Worm (Caenorhabditis elegans) whole organism, mixed stage, embryonic: ENCODE measurements around the gene pho-14.

Source experiments
- M03D4.4 ChIP-seq: sonication (generic microtip); optimal IDR thresholded peaks from 2 replicates; lab custom pipeline; 2017; ENCODE audit warnings: mild to moderate bottlenecking, missing genetic modification characterization, missing compliant biosample characterization
- bed-3 ChIP-seq: fragments of 200-800 bp; sonication (Bioruptor generic); optimal IDR thresholded peaks from 3 replicates; lab custom pipeline; 2018; ENCODE audit warnings: mild to moderate bottlenecking, missing genetic modification characterization, moderate library complexity, missing compliant biosample characterization
- blmp-1 ChIP-seq: fragments of 150-350 bp; optimal IDR thresholded peaks from 2 replicates; lab custom pipeline; 2014; ENCODE audit warnings: missing biosample characterization, missing genetic modification characterization
- ceh-39 ChIP-seq: fragments of 150-350 bp; optimal IDR thresholded peaks from 2 replicates; lab custom pipeline; 2014; ENCODE audit warnings: missing biosample characterization, missing genetic modification characterization
- ceh-43 ChIP-seq: fragments of 200-800 bp; sonication (Bioruptor generic); optimal IDR thresholded peaks from 2 replicates; lab custom pipeline; 2018; ENCODE audit warnings: mild to moderate bottlenecking, missing genetic modification characterization, moderate library complexity, missing compliant biosample characterization
- ceh-83 ChIP-seq: fragments of 200-800 bp; sonication (Bioruptor generic); optimal IDR thresholded peaks from 2 replicates; lab custom pipeline; 2018; ENCODE audit warnings: mild to moderate bottlenecking, missing genetic modification characterization, missing compliant biosample characterization
- ces-1 ChIP-seq: fragments of 150-350 bp; optimal IDR thresholded peaks from 2 replicates; lab custom pipeline; 2014; ENCODE audit warnings: missing biosample characterization, missing genetic modification reagents, missing genetic modification characterization
- cnd-1 ChIP-seq: fragments of 200-800 bp; sonication (Bioruptor generic); optimal IDR thresholded peaks from 2 replicates; lab custom pipeline; 2018; ENCODE audit warnings: mild to moderate bottlenecking, missing genetic modification characterization, missing compliant biosample characterization
- drap-1 ChIP-seq: fragments of 200-800 bp; sonication (Bioruptor generic); optimal IDR thresholded peaks from 3 replicates; lab custom pipeline; 2018; ENCODE audit warnings: mild to moderate bottlenecking, missing genetic modification characterization, missing compliant biosample characterization
- elt-1 ChIP-seq: sonication (generic microtip); optimal IDR thresholded peaks from 2 replicates; lab custom pipeline; 2017; ENCODE audit warnings: missing genetic modification characterization, mild to moderate bottlenecking, missing compliant biosample characterization, antibody characterized with exemption, moderate library complexity, borderline replicate concordance; ENCODE audit not compliant: insufficient read depth
- elt-3 ChIP-seq: fragments of 150-350 bp; optimal IDR thresholded peaks from 2 replicates; lab custom pipeline; 2014; ENCODE audit warnings: missing biosample characterization, missing genetic modification characterization
- flh-1 ChIP-seq: fragments of 200-800 bp; sonication (Bioruptor generic); optimal IDR thresholded peaks from 2 replicates; lab custom pipeline; 2018; ENCODE audit warnings: mild to moderate bottlenecking, missing genetic modification characterization, moderate library complexity, missing compliant biosample characterization
- ham-2 ChIP-seq: fragments of 200-800 bp; sonication (Bioruptor generic); optimal IDR thresholded peaks from 2 replicates; lab custom pipeline; 2018; ENCODE audit warnings: mild to moderate bottlenecking, missing genetic modification characterization, missing compliant biosample characterization
- hlh-1 ChIP-seq: fragments of 150-350 bp; optimal IDR thresholded peaks from 2 replicates; lab custom pipeline; 2014; ENCODE audit warnings: missing biosample characterization, missing genetic modification reagents, missing genetic modification characterization
- lin-13 ChIP-seq: fragments of 150-350 bp; optimal IDR thresholded peaks from 2 replicates; lab custom pipeline; 2014; ENCODE audit warnings: missing biosample characterization, missing genetic modification characterization
- lin-32 ChIP-seq: fragments of 200-800 bp; sonication (Bioruptor generic); optimal IDR thresholded peaks from 2 replicates; lab custom pipeline; 2018; ENCODE audit warnings: mild to moderate bottlenecking, missing genetic modification characterization, missing compliant biosample characterization
- lsy-2 ChIP-seq: fragments of 150-350 bp; optimal IDR thresholded peaks from 2 replicates; lab custom pipeline; 2014; ENCODE audit warnings: missing biosample characterization, missing genetic modification characterization
- mab-5 ChIP-seq: fragments of 150-350 bp; optimal IDR thresholded peaks from 2 replicates; lab custom pipeline; 2014; ENCODE audit warnings: missing biosample characterization, missing genetic modification characterization
- mep-1 ChIP-seq: fragments of 150-350 bp; optimal IDR thresholded peaks from 2 replicates; lab custom pipeline; 2017; ENCODE audit warnings: missing biosample characterization, missing genetic modification reagents, missing genetic modification characterization, inconsistent platforms
- mls-2 ChIP-seq: sonication (generic microtip); optimal IDR thresholded peaks from 2 replicates; lab custom pipeline; 2016; ENCODE audit warnings: mild to moderate bottlenecking, missing genetic modification characterization, moderate library complexity, missing compliant biosample characterization
- nhr-12 ChIP-seq: fragments of 150-350 bp; optimal IDR thresholded peaks from 2 replicates; lab custom pipeline; 2014; ENCODE audit warnings: missing biosample characterization, missing genetic modification characterization
- nhr-2 ChIP-seq: fragments of 150-350 bp; optimal IDR thresholded peaks from 2 replicates; lab custom pipeline; 2014; ENCODE audit warnings: missing biosample characterization, missing genetic modification characterization
- nhr-237 ChIP-seq: fragments of 150-350 bp; optimal IDR thresholded peaks from 2 replicates; lab custom pipeline; 2014; ENCODE audit warnings: missing biosample characterization, missing genetic modification characterization
- nhr-28 ChIP-seq: fragments of 150-350 bp; optimal IDR thresholded peaks from 2 replicates; lab custom pipeline; 2014; ENCODE audit warnings: missing biosample characterization, missing genetic modification characterization
- nhr-76 ChIP-seq: sonication (generic microtip); optimal IDR thresholded peaks from 2 replicates; lab custom pipeline; 2017; ENCODE audit warnings: missing biosample characterization, missing genetic modification characterization
- pha-4 ChIP-seq: fragments of 150-350 bp; optimal IDR thresholded peaks from 2 replicates; lab custom pipeline; 2018; ENCODE audit warnings: missing biosample characterization, missing genetic modification reagents, missing genetic modification characterization
- sem-2 ChIP-seq: fragments of 200-800 bp; sonication (Bioruptor generic); optimal IDR thresholded peaks from 2 replicates; lab custom pipeline; 2018; ENCODE audit warnings: mild to moderate bottlenecking, missing genetic modification characterization, missing compliant biosample characterization
- snpc-4 ChIP-seq: fragments of 150-350 bp; optimal IDR thresholded peaks from 2 replicates; lab custom pipeline; 2014; ENCODE audit warnings: missing biosample characterization, missing genetic modification characterization
- sptf-1 ChIP-seq: sonication (generic microtip); optimal IDR thresholded peaks from 2 replicates; lab custom pipeline; 2017; ENCODE audit warnings: mild to moderate bottlenecking, missing genetic modification characterization, moderate library complexity, missing compliant biosample characterization
- tbx-8 ChIP-seq: fragments of 200-800 bp; sonication (Bioruptor generic); optimal IDR thresholded peaks from 2 replicates; lab custom pipeline; 2018; ENCODE audit warnings: mild to moderate bottlenecking, missing genetic modification characterization, moderate library complexity, missing compliant biosample characterization
- unc-120 ChIP-seq: sonication (generic microtip); optimal IDR thresholded peaks from 2 replicates; lab custom pipeline; 2017; ENCODE audit warnings: missing genetic modification characterization, missing compliant biosample characterization; ENCODE audit not compliant: poor library complexity, severe bottlenecking
- unc-39 ChIP-seq: fragments of 150-350 bp; optimal IDR thresholded peaks from 2 replicates; lab custom pipeline; 2014; ENCODE audit warnings: missing biosample characterization, missing genetic modification characterization
- unc-62 ChIP-seq: fragments of 150-350 bp; optimal IDR thresholded peaks from 2 replicates; lab custom pipeline; 2014; ENCODE audit warnings: missing biosample characterization, missing genetic modification reagents, missing genetic modification characterization
- zip-8 ChIP-seq: fragments of 150-350 bp; optimal IDR thresholded peaks from 2 replicates; lab custom pipeline; 2014; ENCODE audit warnings: missing biosample characterization, missing genetic modification characterization
- ztf-11 ChIP-seq: fragments of 150-350 bp; optimal IDR thresholded peaks from 2 replicates; lab custom pipeline; 2014; ENCODE audit warnings: missing biosample characterization, missing genetic modification characterization

Gene pho-14

DNA sequence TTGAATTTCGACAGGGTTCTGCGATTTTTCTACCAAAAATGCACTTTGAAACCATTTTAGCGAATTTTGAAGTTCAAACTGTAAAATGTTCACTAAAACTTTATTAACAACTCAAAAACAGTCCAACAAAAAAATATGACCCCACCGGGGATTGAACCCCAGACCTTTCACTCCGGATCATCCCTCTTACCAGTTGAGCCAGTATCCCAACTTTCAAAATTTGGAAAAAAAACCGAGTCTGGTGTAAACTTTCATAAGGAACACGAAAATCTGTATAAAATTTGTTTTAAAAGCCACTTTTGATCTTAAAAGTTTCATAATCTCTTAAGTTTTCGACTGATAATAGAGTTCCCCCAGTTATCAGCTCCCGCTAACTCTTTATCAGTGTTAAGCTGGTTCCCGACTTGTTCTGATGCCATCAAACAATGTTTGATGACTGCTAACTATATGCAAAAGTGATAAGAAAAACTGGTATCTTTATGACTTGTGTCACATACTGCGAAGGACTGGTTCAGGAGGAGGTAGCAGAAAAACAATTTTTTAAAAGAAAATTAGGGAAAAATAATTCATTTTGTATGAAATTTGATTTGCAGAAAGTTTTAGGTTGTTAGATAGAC is 3.0 kb upstream of the pho-14 start:
- TF ChIP-seq snpc-4 (tag; lab: Kevin White, UChicago) (no peak), nhr-28 (tag; lab: Kevin White, UChicago) (no peak), pha-4 (no peak), ceh-83 (GFP tag; lab: Kevin White, UChicago) (no peak), bed-3 (GFP tag; lab: Kevin White, UChicago) (no peak), nhr-2 (tag; lab: Kevin White, UChicago) (no peak), hlh-1 (tag; lab: Kevin White, UChicago) (no peak), lin-13 (tag; lab: Kevin White, UChicago) (no peak), ztf-11 (no peak), elt-1 (tag; lab: Kevin White, UChicago) (no peak), nhr-76 (tag; lab: Kevin White, UChicago) (no peak), nhr-237 (tag; lab: Kevin White, UChicago) (no peak), cnd-1 (tag; lab: Kevin White, UChicago) (no peak), ceh-39 (tag; lab: Kevin White, UChicago) (no peak), ceh-43 (no peak), sem-2 (no peak), drap-1 (GFP tag; lab: Kevin White, UChicago) (no peak), unc-62 (GFP tag; lab: Kevin White, UChicago) (no peak)

- TF ChIP-seq ceh-39 (tag; lab: Kevin White, UChicago) (no peak), lin-13 (tag; lab: Kevin White, UChicago) (no peak), mls-2 (tag; lab: Kevin White, UChicago) (no peak), nhr-2 (tag; lab: Kevin White, UChicago) (no peak), nhr-76 (tag; lab: Kevin White, UChicago) (no peak), drap-1 (GFP tag; lab: Kevin White, UChicago) (no peak), flh-1 (GFP tag; lab: Kevin White, UChicago) (no peak), nhr-12 (tag; lab: Kevin White, UChicago) (no peak), sptf-1 (no peak), mep-1 (no peak), ham-2 (GFP tag; lab: Kevin White, UChicago) (no peak), bed-3 (GFP tag; lab: Kevin White, UChicago) (no peak)
These were observed 1.6 kb upstream of the pho-14 start for ce11 chrII:1102209-1102608.

DNA sequence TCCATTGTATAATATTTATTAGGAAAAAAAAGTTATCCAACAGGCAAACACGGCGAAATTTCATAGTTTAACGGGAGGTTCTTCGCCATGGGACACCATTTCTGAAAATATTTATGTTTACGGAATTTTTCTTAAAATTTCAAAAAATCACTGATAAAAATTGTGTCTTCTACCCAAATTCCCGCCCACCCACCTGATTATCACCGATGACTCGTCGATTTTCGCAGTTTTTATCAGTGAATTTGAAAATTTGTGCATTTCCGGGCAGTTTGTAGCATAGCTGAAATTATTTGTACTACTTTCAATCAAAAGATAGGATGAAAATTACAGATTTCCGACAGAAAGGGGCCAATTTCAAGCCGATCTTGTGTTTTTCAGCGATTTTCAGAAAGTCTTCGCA is 794 bp upstream of the pho-14 start:
- TF ChIP-seq lsy-2 (tag; lab: Kevin White, UChicago) (no peak), drap-1 (GFP tag; lab: Kevin White, UChicago) (no peak), mls-2 (tag; lab: Kevin White, UChicago) (no peak), unc-120 (no peak), mep-1 (no peak), flh-1 (GFP tag; lab: Kevin White, UChicago) (no peak), nhr-12 (tag; lab: Kevin White, UChicago) (no peak), ztf-11 (no peak), tbx-8 (GFP tag; lab: Kevin White, UChicago) (no peak), elt-3 (tag; lab: Kevin White, UChicago) (no peak), unc-39 (tag; lab: Kevin White, UChicago) (no peak), mab-5 (no peak), cnd-1 (tag; lab: Kevin White, UChicago) (no peak), ces-1 (GFP tag; lab: Kevin White, UChicago) (no peak), hlh-1 (tag; lab: Kevin White, UChicago) (no peak), nhr-2 (tag; lab: Kevin White, UChicago) (no peak), blmp-1 (no peak), pha-4 (no peak), sem-2 (no peak), snpc-4 (tag; lab: Kevin White, UChicago) (no peak)
- TF ChIP-seq, all 35 proteins: peak for 0

DNA sequence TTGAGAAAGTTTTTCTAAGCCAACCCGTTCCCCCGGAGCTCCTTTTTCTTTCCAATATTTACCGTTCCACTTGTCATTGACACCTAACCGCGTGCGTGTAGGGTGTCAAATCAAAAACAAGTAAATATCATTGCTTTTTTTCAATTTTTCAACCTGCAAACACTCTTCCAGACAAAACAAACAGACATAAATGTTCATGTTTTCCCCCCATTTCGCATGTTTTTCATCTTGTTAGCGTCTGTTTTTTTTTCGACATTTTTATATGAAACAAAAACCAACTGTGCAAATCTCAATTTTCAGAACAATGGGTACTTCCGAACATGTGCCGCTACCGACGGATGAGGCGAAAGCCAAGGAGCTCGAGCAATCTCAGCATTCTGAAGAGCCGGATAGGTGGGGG is 8.9 kb downstream of the pho-14 start, which contains the start of gene snf-3:
Gene snf-3 (plus strand): TSS at position 301 of the 400 bp plus-strand sequence.
- TF ChIP-seq lsy-2 (tag; lab: Kevin White, UChicago) (no peak), unc-39 (tag; lab: Kevin White, UChicago) (no peak), drap-1 (GFP tag; lab: Kevin White, UChicago) (no peak), mls-2 (tag; lab: Kevin White, UChicago) (no peak), nhr-76 (tag; lab: Kevin White, UChicago) (no peak), ztf-11 (no peak), M03D4.4 (no peak), unc-62 (GFP tag; lab: Kevin White, UChicago) (no peak), unc-120 (no peak), pha-4 (no peak), zip-8 (tag; lab: Kevin White, UChicago) (no peak), mab-5 (no peak), lin-32 (GFP tag; lab: Kevin White, UChicago) (no peak), bed-3 (GFP tag; lab: Kevin White, UChicago) (no peak), elt-3 (tag; lab: Kevin White, UChicago) (no peak), nhr-12 (tag; lab: Kevin White, UChicago) (no peak), blmp-1 (no peak), sptf-1 (no peak), ceh-43 (no peak)
